Fruit fly (Drosophila melanogaster): ENCODE data around the gene Ir94d.

The Ir94d gene

DNA sequence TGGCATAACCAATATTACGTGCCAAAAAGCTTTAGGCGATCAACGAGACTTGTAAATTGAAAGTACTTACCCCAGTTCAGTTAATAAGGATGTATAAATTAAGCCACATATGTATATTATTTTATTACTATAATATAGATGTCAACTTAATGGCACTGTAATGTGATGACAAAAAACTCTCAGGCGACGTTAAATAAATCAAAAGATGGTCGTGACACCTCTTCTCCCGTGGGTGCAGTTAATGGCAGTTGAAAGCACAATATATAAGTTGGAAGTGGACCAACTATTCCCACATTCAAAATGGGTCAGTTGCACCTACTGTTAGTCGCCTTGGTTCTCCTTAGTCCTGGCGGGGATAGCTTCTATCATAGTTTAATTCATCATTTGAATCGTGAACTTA lies at the start of gene Ir94d:
Ir94d (plus strand) TSS at position 301 of the 400 bp plus-strand sequence.
- TF ChIP-seq CTCF (optimal IDR thresholded peaks at IDR 0.05) (no peak), CG8478 (optimal IDR thresholded peaks at IDR 0.05) (no peak)

DNA sequence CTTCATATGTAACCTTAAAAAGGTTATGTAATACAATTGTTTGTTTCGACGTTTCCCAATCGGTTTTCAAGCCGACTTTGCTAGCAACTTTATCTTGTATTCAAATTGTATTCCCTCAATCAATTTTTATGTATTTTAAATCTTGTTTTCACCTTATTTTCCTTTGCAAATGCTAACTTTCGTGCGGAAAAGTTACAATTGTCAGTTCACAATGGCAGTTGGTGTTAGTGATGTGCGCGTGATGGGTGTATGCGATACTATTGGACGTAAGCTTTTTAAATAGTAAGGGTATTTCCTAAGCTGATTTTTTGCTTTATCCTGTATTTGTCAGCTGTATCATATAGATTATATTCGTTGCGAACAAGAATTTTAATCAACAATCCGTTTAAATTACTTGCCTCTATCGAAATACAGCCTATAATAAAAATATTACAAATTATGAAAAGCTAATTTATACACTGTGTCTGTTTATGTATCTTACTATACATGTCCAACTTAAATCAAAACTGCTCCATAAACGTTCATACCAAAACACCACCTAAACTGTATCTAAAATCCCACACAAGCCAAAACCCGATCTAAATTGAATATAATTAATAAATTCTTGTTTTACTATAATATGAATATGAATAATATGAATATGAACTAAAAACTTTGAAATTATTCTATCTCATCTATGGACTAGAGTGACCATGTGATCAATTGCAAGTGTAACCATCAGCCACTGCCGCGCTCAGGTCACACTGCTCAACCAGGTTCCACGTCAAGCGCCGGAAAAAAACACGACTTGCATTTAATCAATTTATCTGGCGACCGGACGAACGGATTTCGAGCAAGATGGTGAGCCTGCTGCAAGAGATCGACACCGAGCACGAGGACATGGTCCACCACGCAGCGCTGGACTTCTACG lies 46.5 kb upstream of the Ir94d start, which contains the start of the genes ATPsynCF6 and Sec13:
ATPsynCF6 (minus strand) TSS at position 236 of the 910 bp plus-strand sequence.
Sec13 (plus strand) TSS at position 450 of the 910 bp plus-strand sequence.
- TF ChIP-seq CTCF (optimal IDR thresholded peaks at IDR 0.05) (no peak), CG8478 (optimal IDR thresholded peaks at IDR 0.05) (no peak)

DNA sequence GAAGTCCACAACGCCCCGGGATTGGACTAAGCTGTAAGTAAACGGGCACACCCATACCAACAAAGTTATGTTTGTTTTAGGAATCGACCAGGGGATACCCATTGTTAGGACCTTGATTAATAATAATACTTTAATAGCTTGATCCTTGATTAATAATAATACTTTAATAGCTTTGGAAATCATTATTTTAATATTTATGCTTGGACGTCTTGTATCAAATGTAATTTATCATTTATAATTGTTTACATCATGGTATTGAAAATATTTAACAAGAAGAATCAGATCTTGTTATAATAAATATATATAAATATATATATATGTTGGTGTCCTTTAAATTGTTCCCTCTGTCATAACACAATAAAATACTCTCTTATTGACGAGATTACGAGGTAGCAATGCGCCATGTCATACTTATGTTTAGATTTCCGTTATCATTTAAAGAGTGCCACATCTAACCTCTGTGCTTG lies 45.7 kb upstream of the Ir94d start:
- TF ChIP-seq CG8478 (optimal IDR thresholded peaks at IDR 0.05) (no peak), CTCF (optimal IDR thresholded peaks at IDR 0.05) (no peak)

DNA sequence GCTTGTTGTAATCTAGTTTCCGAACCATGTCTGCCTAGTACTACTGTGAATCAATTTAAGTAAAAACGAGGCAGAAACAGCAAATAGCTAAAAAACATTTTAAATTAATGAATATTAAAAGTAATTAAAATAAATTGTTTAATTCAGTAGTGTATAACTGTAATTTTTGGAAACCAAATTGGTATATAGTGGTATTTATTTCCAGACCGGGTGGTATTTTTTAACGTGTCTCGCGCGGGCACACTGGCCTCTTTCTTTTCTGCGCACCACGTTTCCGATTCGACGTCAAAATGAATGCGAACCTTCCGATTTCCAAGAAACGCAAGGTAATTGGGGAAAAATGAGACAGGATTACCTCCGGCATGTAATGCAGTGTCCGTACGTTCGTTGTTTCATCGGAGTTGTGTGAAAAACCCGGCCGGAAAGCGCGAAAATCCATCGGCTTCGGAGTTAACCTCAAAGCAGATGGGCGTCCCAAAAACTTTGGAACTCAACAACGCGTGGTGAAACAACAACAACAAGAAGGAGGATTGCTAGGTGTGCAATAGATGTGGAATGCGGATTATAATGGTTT lies 44.0 kb upstream of the Ir94d start, which contains the start of gene RpS3:
RpS3 (plus strand) TSS at position 248 of the 574 bp plus-strand sequence.
- no peak for TF ChIP-seq CG8478 (optimal IDR thresholded peaks at IDR 0.05)
- TF ChIP-seq CTCF (optimal IDR thresholded peaks at IDR 0.05): peak in 1 of 2 experiments; percentile 26

- TF ChIP-seq CTCF (optimal IDR thresholded peaks at IDR 0.05): no peak
- no peak for TF ChIP-seq CG8478 (optimal IDR thresholded peaks at IDR 0.05)
These were observed 43.2 kb upstream of the Ir94d start for dm6 chr3R:23359420-23359819.

DNA sequence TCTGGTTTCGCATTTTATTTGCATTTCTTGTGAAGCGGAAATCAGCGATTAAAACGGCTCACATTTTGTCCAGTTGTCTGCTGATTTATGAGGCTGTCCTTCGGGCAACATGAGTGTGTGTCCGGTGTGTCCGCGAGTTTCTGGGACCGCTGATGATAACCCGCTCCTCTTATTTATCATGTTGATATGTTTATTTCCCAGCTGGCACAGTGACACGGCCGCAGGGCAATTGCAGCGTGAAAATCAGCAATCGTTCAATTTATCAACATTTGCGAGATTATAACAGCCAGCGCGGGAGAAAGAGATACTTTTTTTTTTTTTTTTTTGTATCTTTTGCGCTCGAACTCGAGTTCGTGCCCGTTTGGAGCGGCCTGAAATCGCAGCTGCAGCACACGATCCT lies 42.3 kb upstream of the Ir94d start:
- TF ChIP-seq CTCF (optimal IDR thresholded peaks at IDR 0.05) (no peak), CG8478 (optimal IDR thresholded peaks at IDR 0.05) (peak; percentile 37)

dm6 chr3R:23363515-23364124 lies 39.0 kb upstream of the Ir94d start, which contains the start of gene CG4408:
CG4408 (minus strand) TSS chr3R:23363574.
- TF ChIP-seq CTCF (optimal IDR thresholded peaks at IDR 0.05) (no peak), CG8478 (optimal IDR thresholded peaks at IDR 0.05) (no peak)

dm6 chr3R:23365028-23365427 lies 37.6 kb upstream of the Ir94d start:
- TF ChIP-seq CG8478 (optimal IDR thresholded peaks at IDR 0.05) (no peak), CTCF (optimal IDR thresholded peaks at IDR 0.05) (no peak)

DNA sequence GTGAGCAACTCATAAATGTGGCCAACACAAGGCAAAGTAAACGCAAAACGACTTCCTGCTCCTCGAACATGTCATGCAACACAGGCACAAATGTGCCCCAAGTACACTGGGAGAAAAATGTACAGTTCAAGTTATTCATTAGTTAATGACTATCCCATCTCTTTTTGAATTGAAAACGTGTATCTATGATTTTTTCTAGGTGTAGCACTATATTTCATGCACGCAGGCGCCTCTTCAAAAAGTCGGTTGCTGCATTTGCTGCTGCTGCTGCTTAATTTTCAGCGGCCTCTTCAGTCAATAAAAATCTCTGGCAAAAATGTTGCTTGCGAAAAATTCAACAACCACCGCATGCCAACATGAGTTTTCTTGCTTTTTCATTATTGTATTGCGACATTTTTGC lies 35.1 kb upstream of the Ir94d start:
- TF ChIP-seq CTCF (optimal IDR thresholded peaks at IDR 0.05): no peak

- TF ChIP-seq CG8478 (optimal IDR thresholded peaks at IDR 0.05) (no peak), CTCF (optimal IDR thresholded peaks at IDR 0.05) (no peak)
These were observed 34.4 kb upstream of the Ir94d start for dm6 chr3R:23368235-23368634.

- TF ChIP-seq CG8478 (optimal IDR thresholded peaks at IDR 0.05) (no peak), CTCF (optimal IDR thresholded peaks at IDR 0.05) (no peak)
These were observed 30.0 kb upstream of the Ir94d start, which contains the start of gene CG42827 for dm6 chr3R:23372624-23373023. CG42827 (plus strand) TSS chr3R:23372924.

- TF ChIP-seq CTCF (optimal IDR thresholded peaks at IDR 0.05): no peak
- no peak for TF ChIP-seq CG8478 (optimal IDR thresholded peaks at IDR 0.05)
These were observed 29.2 kb upstream of the Ir94d start, which contains the start of gene CG42828 for dm6 chr3R:23373403-23373802. CG42828 (plus strand) TSS chr3R:23373703.

dm6 chr3R:23374290-23374689 lies 28.3 kb upstream of the Ir94d start:
- TF ChIP-seq CTCF (optimal IDR thresholded peaks at IDR 0.05): no peak
- no peak for TF ChIP-seq CG8478 (optimal IDR thresholded peaks at IDR 0.05)

- no peak for TF ChIP-seq CTCF (optimal IDR thresholded peaks at IDR 0.05)
These were observed 25.3 kb upstream of the Ir94d start for dm6 chr3R:23377288-23377687.

DNA sequence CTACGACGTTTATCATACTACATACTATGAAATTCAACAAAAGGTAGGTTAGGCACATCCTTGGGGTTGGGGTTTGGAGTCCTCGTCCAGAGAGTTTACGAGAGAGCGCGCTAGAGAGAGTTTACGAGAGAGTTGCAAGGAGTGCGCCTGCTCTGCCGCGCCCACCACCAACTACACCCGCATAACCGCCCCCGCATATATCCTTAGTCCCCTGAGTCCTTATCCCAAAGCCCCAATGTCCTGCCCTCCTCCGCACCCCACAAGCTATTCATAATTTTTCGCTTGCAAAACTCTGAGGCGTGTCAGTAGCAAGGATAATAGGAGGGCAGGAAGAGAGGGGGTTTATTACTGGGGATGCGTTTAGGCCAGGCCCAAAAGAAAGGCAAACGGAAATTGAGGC lies 18.9 kb upstream of the Ir94d start:
- TF ChIP-seq CTCF (optimal IDR thresholded peaks at IDR 0.05): no peak
- TF ChIP-seq CG8478 (optimal IDR thresholded peaks at IDR 0.05): no peak
